Worm (Caenorhabditis elegans): Measurements from ENCODE around the gene R08E3.3.

Gene R08E3.3

ce11 chrX:4818252-4818651, at the start of gene R08E3.3:
Gene R08E3.3, plus strand, starts transcription at chrX:4818593.
- TF ChIP-seq nhr-23 (tag; optimal IDR thresholded peaks at IDR 0.05) (peak; percentile 24), nhr-43 (tag; optimal IDR thresholded peaks at IDR 0.05; ENCODE audit: poor library complexity, severe bottlenecking) (no peak), elt-2 (tag; optimal IDR thresholded peaks at IDR 0.05) (peak; percentile 22), tbx-2 (tag; optimal IDR thresholded peaks at IDR 0.05) (no peak), aly-2 (tag; optimal IDR thresholded peaks at IDR 0.05) (no peak), fos-1 (tag; optimal IDR thresholded peaks at IDR 0.05) (no peak), unc-62 (GFP tag; optimal IDR thresholded peaks at IDR 0.05) (no peak), nhr-25 (tag; optimal IDR thresholded peaks at IDR 0.05) (peak; percentile 11), nfya-1 (tag; optimal IDR thresholded peaks at IDR 0.05; ENCODE audit: insufficient read depth) (peak; percentile 64), nhr-237 (tag; optimal IDR thresholded peaks at IDR 0.05) (no peak), ama-1 (optimal IDR thresholded peaks at IDR 0.05) (no peak), pha-4 (tag; optimal IDR thresholded peaks at IDR 0.05) (peak; percentile 76), skn-1 (tag; optimal IDR thresholded peaks at IDR 0.05) (no peak)

ce11 chrX:4769885-4770284, 48.5 kb upstream of the R08E3.3 start, which contains the start of gene npr-1:
Gene npr-1, minus strand, starts transcription at chrX:4769985.
- TF ChIP-seq R02D3.7 (tag; optimal IDR thresholded peaks at IDR 0.05), result no peak
- no peak for TF ChIP-seq ceh-16 (tag; optimal IDR thresholded peaks at IDR 0.05)
- no peak for TF ChIP-seq fos-1 (tag; optimal IDR thresholded peaks at IDR 0.05)
- no peak for TF ChIP-seq daf-12 (tag; optimal IDR thresholded peaks at IDR 0.05)
- no peak for TF ChIP-seq nhr-76 (tag; optimal IDR thresholded peaks at IDR 0.05)
- no peak for TF ChIP-seq mml-1 (tag; optimal IDR thresholded peaks at IDR 0.05)
- no peak for TF ChIP-seq pqm-1 (tag; optimal IDR thresholded peaks at IDR 0.05)
- TF ChIP-seq nhr-11 (tag; optimal IDR thresholded peaks at IDR 0.05), result no peak
- TF ChIP-seq nhr-28 (tag; optimal IDR thresholded peaks at IDR 0.05), result no peak
- TF ChIP-seq ceh-82 (tag; optimal IDR thresholded peaks at IDR 0.05), result no peak
- no peak for TF ChIP-seq zag-1 (tag; optimal IDR thresholded peaks at IDR 0.05)
- TF ChIP-seq ztf-4 (tag; optimal IDR thresholded peaks at IDR 0.05), result no peak
- no peak for TF ChIP-seq nhr-12 (tag; optimal IDR thresholded peaks at IDR 0.05)
- TF ChIP-seq nhr-67 (tag; optimal IDR thresholded peaks at IDR 0.05), result no peak

ce11 chrX:4782197-4782596, 36.2 kb upstream of the R08E3.3 start, which contains the start of gene hum-10:
Gene hum-10, minus strand, starts transcription at chrX:4782297.
- TF ChIP-seq nhr-43 (tag; optimal IDR thresholded peaks at IDR 0.05; ENCODE audit: poor library complexity, severe bottlenecking) (no peak), unc-39 (tag; optimal IDR thresholded peaks at IDR 0.05) (no peak), nhr-237 (tag; optimal IDR thresholded peaks at IDR 0.05) (no peak), ceh-28 (tag; optimal IDR thresholded peaks at IDR 0.05) (no peak), mdl-1 (tag; optimal IDR thresholded peaks at IDR 0.05) (no peak), nhr-23 (tag; optimal IDR thresholded peaks at IDR 0.05) (no peak)

ce11 chrX:4783117-4783775, 35.1 kb upstream of the R08E3.3 start, which contains the start of gene F43C9.2:
Gene F43C9.2, plus strand, starts transcription at chrX:4783613.
- no peak for TF ChIP-seq nhr-25 (tag; optimal IDR thresholded peaks at IDR 0.05)
- TF ChIP-seq elt-2 (tag; optimal IDR thresholded peaks at IDR 0.05), result no peak
- TF ChIP-seq zag-1 (tag; optimal IDR thresholded peaks at IDR 0.05), result no peak
- no peak for TF ChIP-seq jun-1 (tag; optimal IDR thresholded peaks at IDR 0.05)
- no peak for TF ChIP-seq unc-62 (GFP tag; optimal IDR thresholded peaks at IDR 0.05)
- TF ChIP-seq ceh-16 (tag; optimal IDR thresholded peaks at IDR 0.05), result no peak
- TF ChIP-seq tbx-2 (tag; optimal IDR thresholded peaks at IDR 0.05), result no peak
- TF ChIP-seq daf-12 (tag; optimal IDR thresholded peaks at IDR 0.05), result no peak
- TF ChIP-seq fos-1 (tag; optimal IDR thresholded peaks at IDR 0.05), result no peak
- no peak for TF ChIP-seq lsy-12 (tag; optimal IDR thresholded peaks at IDR 0.05)
- no peak for TF ChIP-seq nhr-67 (tag; optimal IDR thresholded peaks at IDR 0.05)
- TF ChIP-seq nhr-12 (tag; optimal IDR thresholded peaks at IDR 0.05), result no peak
- TF ChIP-seq nhr-11 (tag; optimal IDR thresholded peaks at IDR 0.05), result no peak
- TF ChIP-seq pqm-1 (tag; optimal IDR thresholded peaks at IDR 0.05), result no peak
- no peak for TF ChIP-seq mdl-1 (tag; optimal IDR thresholded peaks at IDR 0.05)
- no peak for TF ChIP-seq snpc-4 (tag; optimal IDR thresholded peaks at IDR 0.05)
- no peak for TF ChIP-seq nhr-28 (tag; optimal IDR thresholded peaks at IDR 0.05)

- TF ChIP-seq nfya-1 (tag; optimal IDR thresholded peaks at IDR 0.05; ENCODE audit: insufficient read depth) (peak; percentile 0), lin-39 (tag; optimal IDR thresholded peaks at IDR 0.05) (peak; percentile 33), zag-1 (tag; optimal IDR thresholded peaks at IDR 0.05) (no peak), tbx-2 (tag; optimal IDR thresholded peaks at IDR 0.05) (no peak), elt-3 (tag; optimal IDR thresholded peaks at IDR 0.05) (no peak), mml-1 (tag; optimal IDR thresholded peaks at IDR 0.05) (no peak), sea-2 (GFP tag; optimal IDR thresholded peaks at IDR 0.05) (no peak), ceh-9 (tag; optimal IDR thresholded peaks at IDR 0.05) (no peak), pqm-1 (tag; optimal IDR thresholded peaks at IDR 0.05) (no peak), ama-1 (optimal IDR thresholded peaks at IDR 0.05) (no peak), ceh-16 (tag; optimal IDR thresholded peaks at IDR 0.05) (no peak)
Measured at ce11 chrX:4784776-4785175, 33.6 kb upstream of the R08E3.3 start.

Data from whole organism, L3 larva.